Fruit fly (Drosophila melanogaster): ENCODE measurements around the gene CG17726.

Gene CG17726

DNA sequence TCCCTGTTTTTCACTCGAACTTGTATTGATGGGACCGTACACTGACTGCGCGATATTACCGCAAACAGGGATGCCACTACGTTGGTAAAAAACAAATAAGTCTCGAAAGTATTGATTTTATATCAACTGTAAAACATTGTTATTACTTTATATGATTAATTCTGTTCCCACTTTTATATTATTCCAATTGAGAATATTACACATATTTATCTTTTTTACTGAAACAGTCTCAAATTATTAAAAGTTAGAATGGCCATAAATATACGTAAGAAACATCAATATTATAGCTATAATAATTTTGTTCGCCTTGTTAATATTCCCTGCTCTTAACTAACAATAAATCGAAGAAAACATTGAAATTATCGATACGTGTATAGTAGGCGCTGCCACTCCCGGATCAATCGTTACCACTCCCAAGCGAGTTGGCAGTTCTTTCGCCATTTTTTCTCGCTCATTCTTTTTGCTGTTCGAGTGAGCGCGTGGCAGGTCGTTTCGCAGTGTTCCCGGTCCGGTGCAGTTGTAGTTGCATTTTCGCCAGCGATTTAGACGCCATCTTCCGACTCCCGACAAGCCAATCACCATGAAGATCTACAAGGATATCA, 16.7 kb upstream of the CG17726 start, which contains the start of the genes SdhC and Tctp (continued):
- TF ChIP-seq Awh (GFP tag; IDR thresholded peaks at IDR 0.05) = 0 out of 2 replicates have a peak, but pooled peaks have one; percentile 26
- TF ChIP-seq sqz (GFP tag; optimal IDR thresholded peaks at IDR 0.05) = no peak
- TF ChIP-seq CG17385 (GFP tag; optimal IDR thresholded peaks at IDR 0.05) = peak; percentile 34
- TF ChIP-seq exex (tag; optimal IDR thresholded peaks at IDR 0.05) = peak; percentile 23
- TF ChIP-seq CG3065 (GFP tag; optimal IDR thresholded peaks at IDR 0.05) = peak; percentile 18
- no peak for TF ChIP-seq CG11723 (GFP tag; optimal IDR thresholded peaks at IDR 0.05)
- no peak for TF ChIP-seq ase (GFP tag; IDR thresholded peaks at IDR 0.05)
- peak; percentile 42; the same call in 1 of the 2 replicates for TF ChIP-seq CG9932 (GFP tag; IDR thresholded peaks at IDR 0.05)
- peak; percentile 62 for TF ChIP-seq CG2712 (tag; optimal IDR thresholded peaks at IDR 0.05)
- TF ChIP-seq gfzf (GFP tag; optimal IDR thresholded peaks at IDR 0.05) = peak; percentile 75
- no peak for TF ChIP-seq ara (GFP tag; IDR thresholded peaks at IDR 0.05)
- TF ChIP-seq CG16815 (GFP tag; optimal IDR thresholded peaks at IDR 0.05) = no peak
- TF ChIP-seq Hr51 (GFP tag; optimal IDR thresholded peaks at IDR 0.05) = peak; percentile 17 to 60
- TF ChIP-seq Dll (GFP tag; IDR thresholded peaks at IDR 0.05; ENCODE audit: partially characterized antibody) = peak; percentile 61; the same call in 3 of the 4 replicates
- no peak for TF ChIP-seq sim (GFP tag; IDR thresholded peaks at IDR 0.05)
- TF ChIP-seq cas (GFP tag; IDR thresholded peaks at IDR 0.05) = no peak
- peak; percentile 54 for TF ChIP-seq sug (tag; optimal IDR thresholded peaks at IDR 0.05)
- peak; percentile 12 for TF ChIP-seq CG10209 (GFP tag; optimal IDR thresholded peaks at IDR 0.05)
- TF ChIP-seq CG2889 (GFP tag; IDR thresholded peaks at IDR 0.05) = no peak
- no peak for TF ChIP-seq al (GFP tag; IDR thresholded peaks at IDR 0.05)
- no peak for TF ChIP-seq Hand (GFP tag; optimal IDR thresholded peaks at IDR 0.05)
- peak; percentile 5 for TF ChIP-seq odd (GFP tag; optimal IDR thresholded peaks at IDR 0.05)
- peak; percentile 26 for TF ChIP-seq CG7271 (tag; optimal IDR thresholded peaks at IDR 0.05)
- peak; percentile 72 for TF ChIP-seq bigmax (GFP tag; optimal IDR thresholded peaks at IDR 0.05)
- TF ChIP-seq lola (GFP tag; optimal IDR thresholded peaks at IDR 0.05) = peak in 1 of 3 experiments; percentile 59
- TF ChIP-seq dysf (GFP tag; IDR thresholded peaks at IDR 0.05) = no peak
- no peak for TF ChIP-seq tap (tag; optimal IDR thresholded peaks at IDR 0.05)
- no peak for TF ChIP-seq CG7745 (tag; optimal IDR thresholded peaks at IDR 0.05)
- TF ChIP-seq h (optimal IDR thresholded peaks at IDR 0.05) = no peak
- TF ChIP-seq lab (GFP tag; optimal IDR thresholded peaks at IDR 0.05) = peak; percentile 41
- TF ChIP-seq Meics (GFP tag; optimal IDR thresholded peaks at IDR 0.05) = peak; percentile 62
- no peak for TF ChIP-seq Kr (GFP tag; optimal IDR thresholded peaks at IDR 0.05)
- TF ChIP-seq Dek (tag; optimal IDR thresholded peaks at IDR 0.05) = peak; percentile 52
- TF ChIP-seq slou (GFP tag; optimal IDR thresholded peaks at IDR 0.05) = peak; percentile 3
- TF ChIP-seq zen (tag; optimal IDR thresholded peaks at IDR 0.05) = peak; percentile 70
- no peak for TF ChIP-seq CG4360 (GFP tag; IDR thresholded peaks at IDR 0.05)
- no peak for TF ChIP-seq Dfd (GFP tag; optimal IDR thresholded peaks at IDR 0.05)
- no peak for TF ChIP-seq Lpt (GFP tag; optimal IDR thresholded peaks at IDR 0.05)
- no peak for TF ChIP-seq sd (tag; optimal IDR thresholded peaks at IDR 0.05)
- peak; percentile 13 for TF ChIP-seq kah (GFP tag; optimal IDR thresholded peaks at IDR 0.05)
- TF ChIP-seq CG8478 (optimal IDR thresholded peaks at IDR 0.05) = no peak
- peak; percentile 38 for TF ChIP-seq shn (GFP tag; optimal IDR thresholded peaks at IDR 0.05)
- TF ChIP-seq CG33213 (GFP tag; optimal IDR thresholded peaks at IDR 0.05) = peak; percentile 19
- TF ChIP-seq CG10267 (tag; optimal IDR thresholded peaks at IDR 0.05) = peak; percentile 76
- TF ChIP-seq wdn (GFP tag; IDR thresholded peaks at IDR 0.05) = no peak
- TF ChIP-seq kni (GFP tag; optimal IDR thresholded peaks at IDR 0.05) = peak; percentile 37
- peak; percentile 18 for TF ChIP-seq gcm (GFP tag; optimal IDR thresholded peaks at IDR 0.05)
- 0 out of 3 replicates have a peak, but pooled peaks have one; percentile 45 for TF ChIP-seq so (GFP tag; IDR thresholded peaks at IDR 0.05)
- no peak for TF ChIP-seq Mrtf (GFP tag; IDR thresholded peaks at IDR 0.05)
- peak; percentile 73 for TF ChIP-seq CG2120 (GFP tag; optimal IDR thresholded peaks at IDR 0.05)

Measured in whole organism, embryonic.